Worm (Caenorhabditis elegans) whole organism, L2 larva: Measurements from ENCODE around the gene twk-35.

Experiments
- F13H6.1 ChIP-seq: sonication (generic microtip); optimal IDR thresholded peaks from 2 replicates; lab custom pipeline; 2016; ENCODE audit warnings: missing genetic modification characterization, missing compliant biosample characterization
- Y55F3AM.14 ChIP-seq: fragments of 200-800 bp; sonication (Bioruptor generic); optimal IDR thresholded peaks from 2 replicates; lab custom pipeline; 2018; ENCODE audit warnings: mild to moderate bottlenecking, missing genetic modification characterization, missing compliant biosample characterization
- ZK546.5 ChIP-seq: sonication (generic microtip); optimal IDR thresholded peaks from 2 replicates; lab custom pipeline; 2017; ENCODE audit warnings: missing biosample characterization, missing genetic modification characterization
- aly-2 ChIP-seq: fragments of 150-350 bp; optimal IDR thresholded peaks from 2 replicates; lab custom pipeline; 2014; ENCODE audit warnings: missing biosample characterization, missing genetic modification characterization
- blmp-1 ChIP-seq: sonication (generic microtip); optimal IDR thresholded peaks from 2 replicates; lab custom pipeline; 2017; ENCODE audit warnings: missing genetic modification characterization, mild to moderate bottlenecking, missing compliant biosample characterization, antibody characterized with exemption, moderate library complexity; ENCODE audit not compliant: insufficient read depth
- ceh-82 ChIP-seq: fragments of 150-350 bp; optimal IDR thresholded peaks from 2 replicates; lab custom pipeline; 2014; ENCODE audit warnings: missing biosample characterization, missing genetic modification characterization
- dmd-4 ChIP-seq: sonication (generic microtip); optimal IDR thresholded peaks from 2 replicates; lab custom pipeline; 2017; ENCODE audit warnings: missing biosample characterization, missing genetic modification characterization
- elt-1 ChIP-seq: fragments of 150-350 bp; optimal IDR thresholded peaks from 2 replicates; lab custom pipeline; 2014; ENCODE audit warnings: missing biosample characterization, missing genetic modification characterization
- elt-3 ChIP-seq: sonication (generic microtip); optimal IDR thresholded peaks from 2 replicates; lab custom pipeline; 2017; ENCODE audit warnings: missing biosample characterization, missing genetic modification characterization
- fos-1 ChIP-seq: fragments of 150-350 bp; optimal IDR thresholded peaks from 2 replicates; lab custom pipeline; 2014; ENCODE audit warnings: missing biosample characterization, missing genetic modification characterization
- lin-13 ChIP-seq: fragments of 150-350 bp; optimal IDR thresholded peaks from 2 replicates; lab custom pipeline; 2014; ENCODE audit warnings: missing biosample characterization, missing genetic modification reagents, missing genetic modification characterization
- lsy-2 ChIP-seq, 2 experiments: fragments of 150-350 bp in 1 of 2; sonication (generic microtip) in 1 of 2; optimal IDR thresholded peaks; 2 replicates each; lab custom pipeline; 2014 to 2017; ENCODE audit warnings: missing biosample characterization in 2 of 2, missing genetic modification characterization in 2 of 2
- mbf-1 ChIP-seq: sonication (generic microtip); optimal IDR thresholded peaks from 2 replicates; lab custom pipeline; 2017; ENCODE audit warnings: missing biosample characterization, missing genetic modification characterization
- mdl-1 ChIP-seq, 2 experiments: fragments of 150-350 bp in 1 of 2; sonication (generic microtip) in 1 of 2; optimal IDR thresholded peaks; 2 replicates each; lab custom pipeline; 2017; ENCODE audit warnings: missing biosample characterization in 2 of 2, missing genetic modification characterization in 2 of 2
- nhr-11 ChIP-seq: fragments of 150-350 bp; optimal IDR thresholded peaks from 2 replicates; lab custom pipeline; 2014; ENCODE audit warnings: missing biosample characterization, missing genetic modification characterization
- nhr-12 ChIP-seq: fragments of 150-350 bp; optimal IDR thresholded peaks from 2 replicates; lab custom pipeline; 2014; ENCODE audit warnings: missing biosample characterization, missing genetic modification characterization
- nhr-129 ChIP-seq: fragments of 150-350 bp; optimal IDR thresholded peaks from 2 replicates; lab custom pipeline; 2014; ENCODE audit warnings: missing biosample characterization, missing genetic modification characterization
- nhr-21 ChIP-seq: fragments of 150-350 bp; optimal IDR thresholded peaks from 2 replicates; lab custom pipeline; 2014; ENCODE audit warnings: missing biosample characterization, missing genetic modification characterization
- nhr-23 ChIP-seq: fragments of 150-350 bp; optimal IDR thresholded peaks from 2 replicates; lab custom pipeline; 2014; ENCODE audit warnings: missing biosample characterization, missing genetic modification reagents, missing genetic modification characterization
- nhr-237 ChIP-seq: fragments of 150-350 bp; optimal IDR thresholded peaks from 2 replicates; lab custom pipeline; 2014; ENCODE audit warnings: missing biosample characterization, missing genetic modification characterization
- nhr-25 ChIP-seq: fragments of 150-350 bp; sonication (generic microtip); optimal IDR thresholded peaks from 3 replicates; lab custom pipeline; 2014; ENCODE audit warnings: missing biosample characterization, missing genetic modification characterization
- nhr-6 ChIP-seq: fragments of 150-350 bp; optimal IDR thresholded peaks from 2 replicates; lab custom pipeline; 2014; ENCODE audit warnings: missing biosample characterization, missing genetic modification characterization
- nhr-77 ChIP-seq: fragments of 150-350 bp; optimal IDR thresholded peaks from 2 replicates; lab custom pipeline; 2014; ENCODE audit warnings: missing biosample characterization, missing genetic modification characterization
- peb-1 ChIP-seq: fragments of 150-350 bp; optimal IDR thresholded peaks from 2 replicates; lab custom pipeline; 2014; ENCODE audit warnings: missing biosample characterization, missing genetic modification characterization
- sem-4 ChIP-seq: fragments of 150-350 bp; optimal IDR thresholded peaks from 2 replicates; lab custom pipeline; 2014; ENCODE audit warnings: missing biosample characterization, missing genetic modification reagents, missing genetic modification characterization
- skn-1 ChIP-seq: sonication (generic microtip); optimal IDR thresholded peaks from 2 replicates; lab custom pipeline; 2017; ENCODE audit warnings: missing biosample characterization, missing genetic modification characterization
- sma-3 ChIP-seq: sonication (generic microtip); optimal IDR thresholded peaks from 2 replicates; lab custom pipeline; 2016; ENCODE audit warnings: missing genetic modification reagents, missing genetic modification characterization, missing compliant biosample characterization
- sma-9 ChIP-seq, 2 experiments: fragments of 150-350 bp in 1 of 2; sonication (generic microtip) in 1 of 2; optimal IDR thresholded peaks; 2 replicates each; lab custom pipeline; 2014 to 2016; ENCODE audit warnings: missing genetic modification characterization in 2 of 2, mild to moderate bottlenecking in 1 of 2, missing biosample characterization in 1 of 2, missing compliant biosample characterization in 1 of 2, missing genetic modification reagents in 1 of 2, moderate library complexity in 1 of 2
- snpc-4 ChIP-seq: fragments of 150-350 bp; optimal IDR thresholded peaks from 2 replicates; lab custom pipeline; 2014; ENCODE audit warnings: missing biosample characterization, missing genetic modification characterization
- unc-62 ChIP-seq: fragments of 150-350 bp; optimal IDR thresholded peaks from 2 replicates; lab custom pipeline; 2014; ENCODE audit warnings: missing biosample characterization, missing genetic modification reagents, missing genetic modification characterization
- ztf-1 ChIP-seq: fragments of 200-800 bp; sonication (Bioruptor generic); conservative IDR thresholded peaks from 2 replicates; pipeline ENCODE4 v1.3.6; 2022; ENCODE audit warnings: missing genetic modification characterization, missing compliant biosample characterization

twk-35 gene

ce11 chrV:20851847-20852386, 10.9 kb upstream of the twk-35 start, which contains the start of gene ndua-1 (continued):
- TF ChIP-seq nhr-129 (tag; lab: Kevin White, UChicago) (peak; percentile 21), sma-9 (GFP tag; optimal IDR thresholded peaks at IDR 0.05; lab: Kevin White, UChicago) (peak; percentile 26), sma-9 (tag; optimal IDR thresholded peaks at IDR 0.05; lab: Kevin White, UChicago) (no peak), nhr-11 (tag; lab: Kevin White, UChicago) (no peak), nhr-12 (tag; lab: Kevin White, UChicago) (no peak), mdl-1 (tag; optimal IDR thresholded peaks at IDR 0.05; lab: Kevin White, UChicago) (no peak), sma-3 (GFP tag; lab: Kevin White, UChicago) (peak; percentile 47), elt-3 (tag; lab: Kevin White, UChicago) (no peak), snpc-4 (tag; lab: Kevin White, UChicago) (no peak), unc-62 (GFP tag; lab: Kevin White, UChicago) (no peak), lin-13 (GFP tag; lab: Kevin White, UChicago) (peak; percentile 49), nhr-237 (tag; lab: Kevin White, UChicago) (no peak), nhr-77 (tag; lab: Kevin White, UChicago) (no peak)

- no peak for TF ChIP-seq Y55F3AM.14
- no peak for TF ChIP-seq nhr-21 (tag; lab: Kevin White, UChicago)
- TF ChIP-seq ceh-82: no peak
- no peak for TF ChIP-seq blmp-1 (tag; lab: Kevin White, UChicago)
- TF ChIP-seq dmd-4 (tag; lab: Kevin White, UChicago): no peak
- no peak for TF ChIP-seq nhr-237 (tag; lab: Kevin White, UChicago)
- TF ChIP-seq ztf-1 (GFP tag; lab: Robert Waterston, UW): no peak
- TF ChIP-seq nhr-6 (tag; lab: Kevin White, UChicago): no peak
- TF ChIP-seq peb-1 (tag; lab: Kevin White, UChicago): no peak
- TF ChIP-seq aly-2 (tag; lab: Kevin White, UChicago): no peak
- TF ChIP-seq skn-1 (tag; lab: Kevin White, UChicago): no peak
- TF ChIP-seq sem-4: no peak
- TF ChIP-seq fos-1 (tag; lab: Kevin White, UChicago): no peak
- no peak for TF ChIP-seq lsy-2 (tag; optimal IDR thresholded peaks at IDR 0.05; lab: Kevin White, UChicago)
- TF ChIP-seq elt-1 (tag; lab: Kevin White, UChicago): no peak
Observed at ce11 chrV:20853581-20854161, 9.1 kb upstream of the twk-35 start, which contains the start of gene F31D4.5. Gene F31D4.5 (plus strand): TSS chrV:20854071.

ce11 chrV:20861080-20861479, 1.7 kb upstream of the twk-35 start, which contains the start of gene try-4:
Gene try-4 (minus strand): TSS chrV:20861153.
- TF ChIP-seq nhr-25 (peak; percentile 46), nhr-23 (tag; lab: Kevin White, UChicago) (no peak), mbf-1 (tag; lab: Kevin White, UChicago) (no peak), blmp-1 (tag; lab: Kevin White, UChicago) (peak; percentile 90)

ce11 chrV:20866406-20866805, 3.6 kb downstream of the twk-35 start:
- TF ChIP-seq F13H6.1 (tag; lab: Kevin White, UChicago) (no peak), fos-1 (tag; lab: Kevin White, UChicago) (peak; percentile 53)
- TF ChIP-seq, all 48 proteins: peak for 1

ce11 chrV:20868329-20868728, 5.5 kb downstream of the twk-35 start, which contains the start of gene F31D4.8:
Gene F31D4.8 (minus strand): TSS chrV:20868429.
- TF ChIP-seq nhr-23 (tag; lab: Kevin White, UChicago): no peak
- TF ChIP-seq nhr-21 (tag; lab: Kevin White, UChicago): no peak
- TF ChIP-seq nhr-129 (tag; lab: Kevin White, UChicago): no peak
- no peak for TF ChIP-seq elt-1 (tag; lab: Kevin White, UChicago)
- TF ChIP-seq ZK546.5 (tag; lab: Kevin White, UChicago): no peak
- TF ChIP-seq sem-4: no peak
- no peak for TF ChIP-seq ceh-82
- TF ChIP-seq ztf-1 (GFP tag; lab: Robert Waterston, UW): no peak
- no peak for TF ChIP-seq sma-9 (GFP tag; optimal IDR thresholded peaks at IDR 0.05; lab: Kevin White, UChicago)
- TF ChIP-seq sma-9 (tag; optimal IDR thresholded peaks at IDR 0.05; lab: Kevin White, UChicago): no peak
